Worm (Caenorhabditis elegans): ENCODE data around the gene djr-1.1.

Gene djr-1.1

DNA sequence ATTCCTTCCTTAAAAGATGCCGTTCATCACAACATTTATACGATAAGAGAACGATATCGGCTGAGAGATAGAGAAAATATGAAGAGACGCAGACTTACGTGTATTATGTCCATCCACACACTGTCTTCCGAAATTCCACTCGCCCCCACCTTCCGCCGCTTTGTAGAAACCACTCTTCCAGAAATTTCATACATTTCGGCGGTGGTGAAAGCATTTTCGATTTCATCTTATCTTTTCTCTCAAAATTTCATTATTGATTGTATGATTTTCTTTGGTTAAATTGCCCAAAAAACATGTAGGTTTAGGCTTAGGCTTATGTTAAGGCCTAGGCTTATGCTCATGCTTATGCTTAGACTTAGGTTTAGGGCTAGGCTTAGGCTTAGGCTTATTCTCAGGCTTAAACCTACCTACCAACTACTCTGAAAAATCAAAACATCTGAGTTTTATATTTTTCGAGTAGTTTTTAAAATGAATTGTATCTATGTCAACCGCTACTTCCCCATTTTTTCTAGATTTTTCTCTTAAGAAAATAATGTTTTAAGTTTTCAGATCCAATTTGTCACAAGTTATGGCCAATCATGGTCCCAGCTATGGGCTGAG, 47.0 kb downstream of the djr-1.1 start, which contains the start of gene cpn-2:
Gene cpn-2, plus strand, starts transcription at position 550 of the 600 bp plus-strand sequence.
- no peak for TF ChIP-seq unc-62 (GFP tag; optimal IDR thresholded peaks at IDR 0.05)

DNA sequence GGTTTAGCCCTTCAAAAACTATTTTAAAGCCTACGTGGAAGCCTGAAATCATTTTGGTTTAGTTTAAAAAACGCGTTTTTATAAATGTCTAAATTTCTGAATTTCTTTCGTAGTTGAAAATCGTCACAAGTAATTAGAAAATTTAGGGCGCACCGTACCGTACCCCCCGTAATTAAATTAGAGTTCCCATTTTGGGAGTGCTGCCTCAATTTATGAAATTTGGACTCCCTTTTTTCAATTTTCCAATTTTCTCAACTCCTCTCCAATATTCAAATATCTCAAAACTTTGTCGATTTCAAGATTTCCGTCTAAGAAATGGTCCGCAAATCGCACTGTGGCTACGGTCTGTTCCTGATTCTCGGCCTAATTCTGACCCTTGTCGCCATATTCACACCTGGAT, 49.8 kb downstream of the djr-1.1 start, which contains the start of gene clc-31:
Gene clc-31, plus strand, starts transcription at position 301 of the 400 bp plus-strand sequence.
- TF ChIP-seq unc-62 (GFP tag; optimal IDR thresholded peaks at IDR 0.05) = no peak

ce11 chrII:340714-341113, 50.3 kb downstream of the djr-1.1 start:
- TF ChIP-seq unc-62 (GFP tag; optimal IDR thresholded peaks at IDR 0.05) = no peak

- TF ChIP-seq unc-62 (GFP tag; optimal IDR thresholded peaks at IDR 0.05) = no peak
These were observed 50.9 kb downstream of the djr-1.1 start for ce11 chrII:341282-341681.
